Worm (Caenorhabditis elegans) whole organism, late embryonic: ENCODE data around the gene Y38F1A.7.

ENCODE experiments used
- che-1 ChIP-seq: sonication (generic microtip); optimal IDR thresholded peaks from 2 replicates; lab custom pipeline; 2016; ENCODE audit warnings: mild to moderate bottlenecking, missing genetic modification characterization, missing compliant biosample characterization
- mec-3 ChIP-seq: sonication (generic microtip); optimal IDR thresholded peaks from 2 replicates; lab custom pipeline; 2016; ENCODE audit warnings: borderline replicate concordance, missing genetic modification characterization, missing compliant biosample characterization
- pqm-1 ChIP-seq: sonication (generic microtip); optimal IDR thresholded peaks from 2 replicates; lab custom pipeline; 2016; ENCODE audit warnings: missing genetic modification characterization, missing compliant biosample characterization
- unc-86 ChIP-seq: sonication (generic microtip); optimal IDR thresholded peaks from 2 replicates; lab custom pipeline; 2016; ENCODE audit warnings: missing genetic modification characterization, missing compliant biosample characterization

ce11 chrII:12992193-12992592 lies 5.4 kb downstream of the Y38F1A.7 start:
- TF ChIP-seq unc-86 (tag; lab: Kevin White, UChicago) (no peak), mec-3 (no peak), che-1 (tag; lab: Kevin White, UChicago) (no peak), pqm-1 (tag; lab: Kevin White, UChicago) (no peak)
